Worm (Caenorhabditis elegans) whole organism, L3 larva: Measurements from ENCODE around the gene nrde-4.
A peak's percentile ranks its signal among the peaks of the same experiment; 100 is the strongest.

ENCODE experiments used
- R02D3.7 ChIP-seq: fragments of 150-350 bp; optimal IDR thresholded peaks from 2 replicates; lab custom pipeline; 2014; ENCODE audit warnings: missing biosample characterization, missing genetic modification characterization
- ZK546.5 ChIP-seq: sonication (generic microtip); optimal IDR thresholded peaks from 2 replicates; lab custom pipeline; 2017; ENCODE audit warnings: missing biosample characterization, missing genetic modification characterization
- aly-2 ChIP-seq: fragments of 150-350 bp; optimal IDR thresholded peaks from 2 replicates; lab custom pipeline; 2014; ENCODE audit warnings: missing biosample characterization, missing genetic modification characterization
- ceh-16 ChIP-seq: sonication (generic microtip); optimal IDR thresholded peaks from 2 replicates; lab custom pipeline; 2017; ENCODE audit warnings: missing biosample characterization, missing genetic modification characterization
- ceh-28 ChIP-seq: fragments of 150-350 bp; optimal IDR thresholded peaks from 2 replicates; lab custom pipeline; 2014; ENCODE audit warnings: missing biosample characterization, missing genetic modification reagents, missing genetic modification characterization
- daf-12 ChIP-seq: fragments of 150-350 bp; optimal IDR thresholded peaks from 2 replicates; lab custom pipeline; 2014; ENCODE audit warnings: missing biosample characterization, missing genetic modification reagents, missing genetic modification characterization
- egl-27 ChIP-seq: sonication (generic microtip); optimal IDR thresholded peaks from 4 replicates; lab custom pipeline; 2017; ENCODE audit warnings: missing biosample characterization, missing genetic modification reagents, missing genetic modification characterization
- egl-5 ChIP-seq: fragments of 150-350 bp; optimal IDR thresholded peaks from 2 replicates; lab custom pipeline; 2017; ENCODE audit warnings: missing biosample characterization, missing genetic modification reagents, missing genetic modification characterization, inconsistent platforms
- elt-1 ChIP-seq: fragments of 150-350 bp; optimal IDR thresholded peaks from 2 replicates; lab custom pipeline; 2014; ENCODE audit warnings: missing biosample characterization, missing genetic modification characterization
- fkh-10 ChIP-seq: sonication (generic microtip); optimal IDR thresholded peaks from 2 replicates; lab custom pipeline; 2017; ENCODE audit warnings: missing biosample characterization, missing genetic modification reagents, missing genetic modification characterization
- fkh-2 ChIP-seq: fragments of 150-350 bp; optimal IDR thresholded peaks from 2 replicates; lab custom pipeline; 2014; ENCODE audit warnings: missing biosample characterization, missing genetic modification reagents, missing genetic modification characterization
- hmg-11 ChIP-seq: sonication (generic microtip); optimal IDR thresholded peaks from 2 replicates; lab custom pipeline; 2016; ENCODE audit warnings: missing genetic modification characterization, missing compliant biosample characterization
- jun-1 ChIP-seq: fragments of 150-350 bp; optimal IDR thresholded peaks from 2 replicates; lab custom pipeline; 2014; ENCODE audit warnings: missing biosample characterization, missing genetic modification reagents, missing genetic modification characterization
- lin-15B ChIP-seq: fragments of 150-350 bp; optimal IDR thresholded peaks from 2 replicates; lab custom pipeline; 2014; ENCODE audit warnings: missing biosample characterization, missing genetic modification characterization
- lin-39 ChIP-seq: fragments of 150-350 bp; optimal IDR thresholded peaks from 2 replicates; lab custom pipeline; 2018; ENCODE audit warnings: missing biosample characterization, missing genetic modification reagents, missing genetic modification characterization
- lsy-12 ChIP-seq: sonication (generic microtip); optimal IDR thresholded peaks from 2 replicates; lab custom pipeline; 2016; ENCODE audit warnings: mild to moderate bottlenecking, missing genetic modification characterization, missing compliant biosample characterization
- mdl-1 ChIP-seq: fragments of 150-350 bp; optimal IDR thresholded peaks from 2 replicates; lab custom pipeline; 2014; ENCODE audit warnings: missing biosample characterization, missing genetic modification characterization
- mml-1 ChIP-seq: fragments of 150-350 bp; sonication (generic microtip); optimal IDR thresholded peaks from 3 replicates; lab custom pipeline; 2014; ENCODE audit warnings: missing biosample characterization, missing genetic modification characterization
- nfya-1 ChIP-seq: sonication (generic microtip); optimal IDR thresholded peaks from 2 replicates; lab custom pipeline; 2017; ENCODE audit warnings: missing genetic modification characterization, mild to moderate bottlenecking, missing compliant biosample characterization, antibody characterized with exemption, moderate library complexity; ENCODE audit not compliant: insufficient read depth
- nhr-11 ChIP-seq: fragments of 150-350 bp; optimal IDR thresholded peaks from 2 replicates; lab custom pipeline; 2014; ENCODE audit warnings: missing biosample characterization, missing genetic modification characterization
- nhr-237 ChIP-seq: fragments of 150-350 bp; optimal IDR thresholded peaks from 2 replicates; lab custom pipeline; 2014; ENCODE audit warnings: missing biosample characterization, missing genetic modification characterization
- nhr-25 ChIP-seq: sonication (generic microtip); optimal IDR thresholded peaks from 2 replicates; lab custom pipeline; 2017; ENCODE audit warnings: missing biosample characterization, missing genetic modification characterization
- nhr-28 ChIP-seq: fragments of 150-350 bp; optimal IDR thresholded peaks from 2 replicates; lab custom pipeline; 2014; ENCODE audit warnings: missing biosample characterization, missing genetic modification characterization
- nhr-43 ChIP-seq: sonication (generic microtip); optimal IDR thresholded peaks from 2 replicates; lab custom pipeline; 2016; ENCODE audit warnings: mild to moderate bottlenecking, missing genetic modification characterization, missing compliant biosample characterization; ENCODE audit not compliant: poor library complexity, severe bottlenecking
- nhr-76 ChIP-seq: fragments of 150-350 bp; sonication (generic microtip); optimal IDR thresholded peaks from 5 replicates; lab custom pipeline; 2014; ENCODE audit warnings: missing biosample characterization, missing genetic modification characterization
- nhr-77 ChIP-seq: fragments of 150-350 bp; optimal IDR thresholded peaks from 2 replicates; lab custom pipeline; 2014; ENCODE audit warnings: missing biosample characterization, missing genetic modification characterization
- pha-4 ChIP-seq: fragments of 150-350 bp; optimal IDR thresholded peaks from 2 replicates; lab custom pipeline; 2014; ENCODE audit warnings: missing biosample characterization, missing genetic modification reagents, missing genetic modification characterization
- pqm-1 ChIP-seq: fragments of 150-350 bp; optimal IDR thresholded peaks from 2 replicates; lab custom pipeline; 2017; ENCODE audit warnings: missing biosample characterization, missing genetic modification characterization, inconsistent platforms
- sea-2 ChIP-seq: fragments of 150-350 bp; sonication (generic microtip); optimal IDR thresholded peaks from 4 replicates; lab custom pipeline; 2014; ENCODE audit warnings: missing biosample characterization, missing genetic modification reagents, missing genetic modification characterization
- tbx-2 ChIP-seq: sonication (generic microtip); optimal IDR thresholded peaks from 2 replicates; lab custom pipeline; 2016; ENCODE audit warnings: mild to moderate bottlenecking, missing genetic modification characterization, missing compliant biosample characterization
- unc-39 ChIP-seq: sonication (generic microtip); optimal IDR thresholded peaks from 4 replicates; lab custom pipeline; 2017; ENCODE audit warnings: missing biosample characterization, missing genetic modification characterization
- zag-1 ChIP-seq: fragments of 150-350 bp; optimal IDR thresholded peaks from 2 replicates; lab custom pipeline; 2014; ENCODE audit warnings: missing biosample characterization, missing genetic modification characterization
- ztf-11 ChIP-seq: fragments of 150-350 bp; optimal IDR thresholded peaks from 2 replicates; lab custom pipeline; 2014; ENCODE audit warnings: missing biosample characterization, missing genetic modification characterization
- ztf-4 ChIP-seq: fragments of 150-350 bp; optimal IDR thresholded peaks from 2 replicates; lab custom pipeline; 2014; ENCODE audit warnings: missing biosample characterization, missing genetic modification characterization

nrde-4 gene

ce11 chrIV:7611396-7611795 lies 42.7 kb downstream of the nrde-4 start:
- TF ChIP-seq zag-1 (tag; lab: Kevin White, UChicago) (no peak), R02D3.7 (tag; lab: Kevin White, UChicago) (no peak), egl-5 (no peak), ceh-16 (tag; lab: Kevin White, UChicago) (no peak), hmg-11 (tag; lab: Kevin White, UChicago) (peak; percentile 12), mdl-1 (tag; lab: Kevin White, UChicago) (no peak), lin-39 (tag; lab: Kevin White, UChicago) (peak; percentile 74), fkh-10 (peak; percentile 5), nfya-1 (tag; lab: Kevin White, UChicago) (peak; percentile 19), nhr-237 (tag; lab: Kevin White, UChicago) (no peak), nhr-43 (tag; lab: Kevin White, UChicago) (no peak), nhr-25 (tag; lab: Kevin White, UChicago) (no peak), ztf-11 (tag; lab: Kevin White, UChicago) (no peak)

ce11 chrIV:7608111-7608510 lies 46.0 kb downstream of the nrde-4 start:
- TF ChIP-seq ceh-16 (tag; lab: Kevin White, UChicago): no peak
- TF ChIP-seq lin-39 (tag; lab: Kevin White, UChicago): no peak
- TF ChIP-seq nhr-25 (tag; lab: Kevin White, UChicago): no peak
- no peak for TF ChIP-seq fkh-10
- no peak for TF ChIP-seq ztf-4
- TF ChIP-seq egl-27 (tag; lab: Kevin White, UChicago): no peak
- TF ChIP-seq daf-12 (tag; lab: Kevin White, UChicago): no peak
- no peak for TF ChIP-seq pqm-1 (tag; lab: Kevin White, UChicago)
- no peak for TF ChIP-seq pha-4 (tag; lab: Kevin White, UChicago)
- no peak for TF ChIP-seq mml-1
- no peak for TF ChIP-seq elt-1 (tag; lab: Kevin White, UChicago)
- no peak for TF ChIP-seq nhr-11
- no peak for TF ChIP-seq nhr-28 (tag; lab: Kevin White, UChicago)
- TF ChIP-seq sea-2: no peak

- TF ChIP-seq lsy-12 (tag; lab: Kevin White, UChicago) (no peak), nhr-76 (tag; lab: Kevin White, UChicago) (no peak), nhr-77 (tag; lab: Kevin White, UChicago) (no peak), aly-2 (no peak), tbx-2 (tag; lab: Kevin White, UChicago) (no peak), ZK546.5 (tag; lab: Kevin White, UChicago) (no peak), lin-39 (tag; lab: Kevin White, UChicago) (no peak), ztf-4 (no peak), daf-12 (tag; lab: Kevin White, UChicago) (no peak), nhr-25 (tag; lab: Kevin White, UChicago) (no peak), unc-39 (tag; lab: Kevin White, UChicago) (no peak), fkh-2 (tag; lab: Kevin White, UChicago) (no peak), nhr-43 (tag; lab: Kevin White, UChicago) (no peak), pqm-1 (tag; lab: Kevin White, UChicago) (no peak), jun-1 (tag; lab: Kevin White, UChicago) (no peak), mml-1 (no peak), mdl-1 (tag; lab: Kevin White, UChicago) (no peak), lin-15B (tag; lab: Kevin White, UChicago) (no peak), ceh-28 (tag; lab: Kevin White, UChicago) (no peak)
Measured at ce11 chrIV:7605413-7605812, 48.6 kb downstream of the nrde-4 start.
